Worm (Caenorhabditis elegans) whole organism, L4 larva: Measurements from ENCODE around the gene egl-23.

Experiments used
- ceh-28 ChIP-seq: fragments of 150-350 bp; optimal IDR thresholded peaks from 2 replicates; lab custom pipeline; 2014; ENCODE audit warnings: missing biosample characterization, missing genetic modification reagents, missing genetic modification characterization
- daf-16 ChIP-seq, 3 experiments: sonication (generic microtip); optimal IDR thresholded peaks; 2 replicates each; lab custom pipeline; 2016 to 2017; ENCODE audit warnings: missing genetic modification characterization in 3 of 3, missing genetic modification reagents in 3 of 3, mild to moderate bottlenecking in 2 of 3, missing compliant biosample characterization in 2 of 3, missing biosample characterization in 1 of 3, moderate library complexity in 1 of 3
- egl-27 ChIP-seq: sonication (generic microtip); optimal IDR thresholded peaks from 3 replicates; lab custom pipeline; 2017; ENCODE audit warnings: missing biosample characterization, missing genetic modification reagents, missing genetic modification characterization
- php-3 ChIP-seq: fragments of 200-800 bp; sonication (Bioruptor generic); IDR thresholded peaks from 2 replicates; pipeline ENCODE4 v1.3.6; 2022; ENCODE audit warnings: missing genetic modification reagents, missing genetic modification characterization, missing compliant biosample characterization
- unc-62 ChIP-seq, 3 experiments: fragments of 150-350 bp in 1 of 3; sonication (generic microtip); optimal IDR thresholded peaks in 2 of 3; peaks in 1 of 3; 1 replicate in 1 of 3; 2 replicates in 2 of 3; lab custom pipeline; 2014 to 2017; ENCODE audit warnings: missing biosample characterization in 3 of 3, missing genetic modification characterization in 3 of 3, missing genetic modification reagents in 3 of 3, missing genotype in 1 of 3

ce11 chrIV:14060612-14061011, 71.7 kb downstream of the egl-23 start, which contains the start of gene Y37A1B.4:
- TF ChIP-seq ceh-28, result no peak
- no peak for TF ChIP-seq egl-27
- TF ChIP-seq unc-62 (GFP tag; optimal IDR thresholded peaks at IDR 0.05 in 1 of 2; lab: Kevin White, UChicago), result no peak
- TF ChIP-seq unc-62 (tag; optimal IDR thresholded peaks at IDR 0.05; lab: Kevin White, UChicago), result no peak
- no peak for TF ChIP-seq php-3 (GFP tag; lab: Robert Waterston, UW)
- no peak for TF ChIP-seq daf-16 (GFP tag; optimal IDR thresholded peaks at IDR 0.05; lab: Kevin White, UChicago)
- no peak for TF ChIP-seq daf-16 (tag; optimal IDR thresholded peaks at IDR 0.05; lab: Kevin White, UChicago)
